Fruit fly (Drosophila melanogaster) whole organism, embryonic: ENCODE results near the gene CG4953.

Experiments used
- B-H2 ChIP-seq: fragments of 200-800 bp; sonication (Bioruptor generic); optimal IDR thresholded peaks from 2 replicates; lab custom pipeline; 2018; ENCODE audit warnings: missing biosample characterization, mild to moderate bottlenecking, missing genetic modification characterization
- CG12236 ChIP-seq: fragments of 200-800 bp; sonication (Bioruptor generic); optimal IDR thresholded peaks from 2 replicates; lab custom pipeline; 2016; ENCODE audit warnings: missing biosample characterization, missing genetic modification characterization
- CG15011 ChIP-seq: fragments of 200-800 bp; sonication (Bioruptor generic); optimal IDR thresholded peaks from 3 replicates; lab custom pipeline; 2018; ENCODE audit warnings: missing biosample characterization, mild to moderate bottlenecking, missing genetic modification characterization
- CG15269 ChIP-seq: fragments of 200-800 bp; sonication (Bioruptor generic); optimal IDR thresholded peaks from 2 replicates; lab custom pipeline; 2018; ENCODE audit warnings: missing biosample characterization, mild to moderate bottlenecking, missing genetic modification characterization, moderate library complexity
- CG34224 ChIP-seq: fragments of 200-800 bp; sonication (Bioruptor generic); IDR thresholded peaks from 3 replicates; pipeline ENCODE4 v1.3.6; 2022; ENCODE audit warnings: missing biosample characterization, missing genetic modification characterization; ENCODE audit not compliant: partially characterized antibody
- CHES-1-like ChIP-seq: fragments of 200-800 bp; sonication (Bioruptor generic); optimal IDR thresholded peaks from 2 replicates; lab custom pipeline; 2016; ENCODE audit warnings: missing biosample characterization, missing genetic modification characterization
- Gug ChIP-seq: fragments of 200-800 bp; sonication (Bioruptor generic); IDR thresholded peaks from 4 replicates; pipeline ENCODE4 v1.3.6; 2022; ENCODE audit warnings: missing biosample characterization, missing genetic modification characterization
- Hr51 ChIP-seq, 2 experiments: fragments of 200-800 bp; sonication (Bioruptor generic); optimal IDR thresholded peaks; 2 replicates in 1 of 2; 3 replicates in 1 of 2; lab custom pipeline; 2016 to 2018; ENCODE audit warnings: missing biosample characterization in 2 of 2, missing genetic modification characterization in 2 of 2, mild to moderate bottlenecking in 1 of 2, moderate library complexity in 1 of 2
- Hr78 ChIP-seq, 2 experiments: fragments of 200-800 bp in 1 of 2; fragments of >200 bp in 1 of 2; sonication (Bioruptor generic) in 1 of 2; optimal IDR thresholded peaks; 2 replicates each; lab custom pipeline; 2017 to 2019; ENCODE audit warnings: missing biosample characterization in 2 of 2, missing genetic modification characterization in 2 of 2, mild to moderate bottlenecking in 1 of 2, moderate library complexity in 1 of 2

- no peak for TF ChIP-seq Hr78 (GFP tag; optimal IDR thresholded peaks at IDR 0.05; lab: Kevin White, UChicago)
- no peak for TF ChIP-seq CG15011 (GFP tag; lab: Kevin White, UChicago)
- no peak for TF ChIP-seq CG34224
- no peak for TF ChIP-seq CG12236
- no peak for TF ChIP-seq CG15269 (tag; lab: Kevin White, UChicago)
- no peak for TF ChIP-seq Hr51 (GFP tag; optimal IDR thresholded peaks at IDR 0.05; lab: Kevin White, UChicago)
- no peak for TF ChIP-seq B-H2 (GFP tag; lab: Kevin White, UChicago)
- TF ChIP-seq CHES-1-like = no peak
- TF ChIP-seq Gug = no peak
Measured at dm6 chr2L:10291276-10291675, 24.8 kb downstream of the CG4953 start.
